Fruit fly (Drosophila melanogaster): ENCODE measurements around the gene CG9396.
A peak's percentile ranks its signal among the peaks of the same experiment; 100 is the strongest.

Gene CG9396

DNA sequence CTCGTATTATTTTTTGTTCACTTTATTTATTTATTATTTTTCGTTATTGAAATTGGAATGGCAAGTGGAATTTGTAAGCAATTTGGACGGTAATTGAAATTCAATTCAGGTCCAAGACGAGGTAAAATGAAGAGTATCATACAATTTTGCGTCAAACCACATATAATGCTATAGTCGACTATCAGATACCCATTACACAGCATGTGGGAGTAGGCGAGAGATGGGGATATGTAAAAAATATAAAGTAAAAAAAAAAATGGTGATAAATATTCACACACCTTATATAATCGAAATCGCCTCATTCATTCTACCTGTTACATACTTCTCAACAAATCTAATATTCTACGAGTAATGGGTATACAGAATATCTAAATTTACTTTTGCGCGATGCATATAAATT is 40.8 kb upstream of the CG9396 start (continued):
- TF ChIP-seq sim (GFP tag; IDR thresholded peaks at IDR 0.05) (no peak), CG2678 (tag; optimal IDR thresholded peaks at IDR 0.05) (peak; percentile 13), ato (GFP tag; IDR thresholded peaks at IDR 0.05; ENCODE audit: partially characterized antibody) (peak; percentile 49; the same call in 1 of the 2 replicates), lbe (GFP tag; optimal IDR thresholded peaks at IDR 0.05) (peak; percentile 29), CG15269 (tag; optimal IDR thresholded peaks at IDR 0.05) (peak; percentile 12), vnd (GFP tag; IDR thresholded peaks at IDR 0.05; ENCODE audit: partially characterized antibody) (peak; percentile 68), chm (GFP tag; IDR thresholded peaks at IDR 0.05) (no peak), CG14860 (GFP tag; IDR thresholded peaks at IDR 0.05; ENCODE audit: partially characterized antibody) (peak; percentile 80), grau (tag; optimal IDR thresholded peaks at IDR 0.05) (peak; percentile 1), her (GFP tag; optimal IDR thresholded peaks at IDR 0.05) (no peak), slp2 (GFP tag; optimal IDR thresholded peaks at IDR 0.05) (no peak), tna (GFP tag; IDR thresholded peaks at IDR 0.05; ENCODE audit: partially characterized antibody) (peak; percentile 75), bbx (GFP tag; IDR thresholded peaks at IDR 0.05; ENCODE audit: partially characterized antibody) (peak; percentile 33; the same call in 1 of the 2 replicates), hb (GFP tag; IDR thresholded peaks at IDR 0.05; ENCODE audit: partially characterized antibody) (peak; percentile 64; the same call in 1 of the 3 replicates), CG3407 (GFP tag; optimal IDR thresholded peaks at IDR 0.05) (no peak), CG13894 (tag; optimal IDR thresholded peaks at IDR 0.05) (no peak), CG11504 (tag; optimal IDR thresholded peaks at IDR 0.05) (peak; percentile 17), Pdp1 (GFP tag; optimal IDR thresholded peaks at IDR 0.05) (peak in 1 of 2 experiments; percentile 58), knrl (GFP tag; IDR thresholded peaks at IDR 0.05; ENCODE audit: partially characterized antibody) (no peak), pfk (GFP tag; optimal IDR thresholded peaks at IDR 0.05) (no peak), Gug (GFP tag; IDR thresholded peaks at IDR 0.05) (no peak), row (GFP tag; IDR thresholded peaks at IDR 0.05) (peak; percentile 40; the same call in 2 of the 3 replicates), CG6791 (GFP tag; IDR thresholded peaks at IDR 0.05; ENCODE audit: partially characterized antibody) (peak; percentile 49; the same call in 1 of the 3 replicates), dysf (GFP tag; IDR thresholded peaks at IDR 0.05) (no peak), nerfin-2 (GFP tag; IDR thresholded peaks at IDR 0.05; ENCODE audit: partially characterized antibody) (peak; percentile 71), Rx (GFP tag; IDR thresholded peaks at IDR 0.05) (no peak), Ssrp (tag; optimal IDR thresholded peaks at IDR 0.05) (peak; percentile 4), Scr (GFP tag; IDR thresholded peaks at IDR 0.05; ENCODE audit: partially characterized antibody) (peak; percentile 56), CG12219 (GFP tag; optimal IDR thresholded peaks at IDR 0.05) (no peak), Bgb (GFP tag; IDR thresholded peaks at IDR 0.05; ENCODE audit: partially characterized antibody) (peak; percentile 38), fu2 (GFP tag; optimal IDR thresholded peaks at IDR 0.05) (no peak), D19B (GFP tag; optimal IDR thresholded peaks at IDR 0.05) (peak; percentile 81), CG7963 (GFP tag; IDR thresholded peaks at IDR 0.05; ENCODE audit: partially characterized antibody) (peak; percentile 66), Abd-B (GFP tag; optimal IDR thresholded peaks at IDR 0.05) (no peak), Med (GFP tag) (peak; percentile 63), jing (GFP tag; optimal IDR thresholded peaks at IDR 0.05) (no peak), Blimp-1 (GFP tag; optimal IDR thresholded peaks at IDR 0.05) (no peak), gem (tag; optimal IDR thresholded peaks at IDR 0.05) (peak; percentile 20), Xbp1 (GFP tag; optimal IDR thresholded peaks at IDR 0.05) (peak; percentile 22), emc (GFP tag; optimal IDR thresholded peaks at IDR 0.05) (no peak), vvl (GFP tag; IDR thresholded peaks at IDR 0.05) (0 out of 2 replicates have a peak, but pooled peaks have one; percentile 40), mld (GFP tag; IDR thresholded peaks at IDR 0.05; ENCODE audit: partially characterized antibody) (peak; percentile 56; the same call in 1 of the 3 replicates)

Data from whole organism, embryonic.